Fruit fly (Drosophila melanogaster) whole organism, prepupa: ENCODE data around the gene CG14797.

Experiments used
- CG34406 ChIP-seq: fragments of 200-800 bp; sonication (Bioruptor generic); optimal IDR thresholded peaks from 3 replicates; lab custom pipeline; 2016; ENCODE audit warnings: missing biosample characterization, missing genetic modification characterization
- CG6163 ChIP-seq: fragments of 200-800 bp; sonication (Bioruptor generic); IDR thresholded peaks from 3 replicates; pipeline ENCODE4 v1.3.6; 2022; ENCODE audit warnings: missing biosample characterization, missing genetic modification characterization
- CG8119 ChIP-seq: fragments of 200-800 bp; sonication (Bioruptor generic); IDR thresholded peaks from 3 replicates; pipeline ENCODE4 v1.3.6; 2022; ENCODE audit warnings: missing biosample characterization, missing genetic modification characterization
- Sox102F ChIP-seq: fragments of 200-800 bp; sonication (Bioruptor generic); optimal IDR thresholded peaks from 2 replicates; lab custom pipeline; 2016; ENCODE audit warnings: missing biosample characterization, mild to moderate bottlenecking, missing genetic modification characterization
- eg ChIP-seq: fragments of 200-800 bp; sonication (Bioruptor generic); IDR thresholded peaks from 3 replicates; pipeline ENCODE4 v1.3.6; 2022; ENCODE audit warnings: missing biosample characterization, missing genetic modification characterization
- pdm3 ChIP-seq: fragments of 200-800 bp; sonication (Bioruptor generic); optimal IDR thresholded peaks from 3 replicates; lab custom pipeline; 2016; ENCODE audit warnings: missing biosample characterization, missing genetic modification characterization
- ss ChIP-seq, 2 experiments: fragments of 200-800 bp; sonication (Bioruptor generic); optimal IDR thresholded peaks; 2 replicates in 1 of 2; 3 replicates in 1 of 2; lab custom pipeline; 2017 to 2018; ENCODE audit warnings: mild to moderate bottlenecking in 2 of 2, missing biosample characterization in 2 of 2, missing genetic modification characterization in 2 of 2, moderate library complexity in 1 of 2

- TF ChIP-seq ss (GFP tag; optimal IDR thresholded peaks at IDR 0.05; lab: Kevin White, UChicago) (no peak), eg (GFP tag; lab: Robert Waterston, UW) (no peak), CG8119 (GFP tag; lab: Robert Waterston, UW) (no peak), Sox102F (no peak), pdm3 (GFP tag; lab: Kevin White, UChicago) (no peak), CG34406 (GFP tag; lab: Kevin White, UChicago) (no peak), CG6163 (GFP tag; lab: Robert Waterston, UW) (no peak)
These were observed 33.5 kb upstream of the CG14797 start for dm6 chrX:1647876-1648275.
